Fruit fly (Drosophila melanogaster) whole organism, pupa: Measurements from ENCODE around the gene CG5023.

ENCODE experiments used
- CG10348 ChIP-seq: fragments of 200-800 bp; sonication (Bioruptor generic); IDR thresholded peaks from 2 replicates; pipeline ENCODE4 v1.3.6; 2022; ENCODE audit warnings: missing biosample characterization, missing genetic modification characterization
- CG12605 ChIP-seq: fragments of 200-800 bp; sonication (Bioruptor generic); IDR thresholded peaks from 2 replicates; pipeline ENCODE4 v1.3.6; 2022; ENCODE audit warnings: missing biosample characterization, missing genetic modification characterization
- CG13204 ChIP-seq: fragments of 200-800 bp; sonication (Bioruptor generic); optimal IDR thresholded peaks from 2 replicates; lab custom pipeline; 2018; ENCODE audit warnings: missing biosample characterization, mild to moderate bottlenecking, missing genetic modification characterization, moderate library complexity
- CG14655 ChIP-seq: fragments of 200-800 bp; sonication (Bioruptor generic); optimal IDR thresholded peaks from 3 replicates; lab custom pipeline; 2017; ENCODE audit warnings: mild to moderate bottlenecking, missing biosample characterization, missing genetic modification reagents, missing genetic modification characterization
- CG15710 ChIP-seq: fragments of 200-800 bp; sonication (Bioruptor generic); optimal IDR thresholded peaks from 2 replicates; lab custom pipeline; 2018; ENCODE audit warnings: missing biosample characterization, mild to moderate bottlenecking, missing genetic modification characterization, moderate library complexity
- CG17806 ChIP-seq: fragments of 200-800 bp; sonication (Bioruptor generic); optimal IDR thresholded peaks from 2 replicates; lab custom pipeline; 2018; ENCODE audit warnings: missing biosample characterization, mild to moderate bottlenecking, missing genetic modification characterization, moderate library complexity
- CG32121 ChIP-seq: fragments of 200-800 bp; sonication (Bioruptor generic); IDR thresholded peaks from 2 replicates; pipeline ENCODE4 v1.3.6; 2022; ENCODE audit warnings: missing biosample characterization, missing genetic modification characterization
- CG34367 ChIP-seq: fragments of 200-800 bp; sonication (Bioruptor generic); optimal IDR thresholded peaks from 2 replicates; lab custom pipeline; 2018; ENCODE audit warnings: missing biosample characterization, mild to moderate bottlenecking, missing genetic modification characterization
- CG4496 ChIP-seq: fragments of 200-800 bp; sonication (Bioruptor generic); IDR thresholded peaks from 3 replicates; pipeline ENCODE4 v1.3.6; 2022; ENCODE audit warnings: missing biosample characterization, missing genetic modification characterization
- CG8159 ChIP-seq: fragments of 200-800 bp; sonication (Bioruptor generic); optimal IDR thresholded peaks from 3 replicates; lab custom pipeline; 2018; ENCODE audit warnings: missing biosample characterization, mild to moderate bottlenecking, missing genetic modification characterization, moderate library complexity
- CG8301 ChIP-seq: fragments of 200-800 bp; sonication (Bioruptor generic); optimal IDR thresholded peaks from 2 replicates; lab custom pipeline; 2018; ENCODE audit warnings: missing biosample characterization, mild to moderate bottlenecking, missing genetic modification characterization
- CG9948 ChIP-seq: fragments of 200-800 bp; sonication (Bioruptor generic); optimal IDR thresholded peaks from 2 replicates; lab custom pipeline; 2018; ENCODE audit warnings: missing biosample characterization, mild to moderate bottlenecking, missing genetic modification characterization, moderate library complexity
- D1 ChIP-seq: fragments of 200-800 bp; sonication (Bioruptor generic); optimal IDR thresholded peaks from 2 replicates; lab custom pipeline; 2018; ENCODE audit warnings: missing biosample characterization, mild to moderate bottlenecking, missing genetic modification characterization, moderate library complexity
- EcR ChIP-seq: fragments of 200-800 bp; sonication (Bioruptor generic); optimal IDR thresholded peaks from 3 replicates; lab custom pipeline; 2019; ENCODE audit warnings: missing biosample characterization, missing genetic modification characterization, mild to moderate bottlenecking, moderate library complexity, missing genetic modification reagents
- Ets98B ChIP-seq: fragments of 200-800 bp; sonication (Bioruptor generic); IDR thresholded peaks from 2 replicates; pipeline ENCODE4 v1.3.6; 2022; ENCODE audit warnings: missing biosample characterization, missing genetic modification characterization
- Pif1A ChIP-seq: fragments of 200-800 bp; sonication (Bioruptor generic); optimal IDR thresholded peaks from 3 replicates; lab custom pipeline; 2016; ENCODE audit warnings: missing biosample characterization, missing genetic modification characterization
- Pif1B ChIP-seq: fragments of 200-800 bp; sonication (Bioruptor generic); optimal IDR thresholded peaks from 3 replicates; lab custom pipeline; 2016; ENCODE audit warnings: missing biosample characterization, missing genetic modification characterization
- Snoo ChIP-seq: fragments of 200-800 bp; sonication (Bioruptor generic); optimal IDR thresholded peaks from 3 replicates; lab custom pipeline; 2017; ENCODE audit warnings: missing biosample characterization, mild to moderate bottlenecking, missing genetic modification characterization, inconsistent platforms
- fd96Ca ChIP-seq: fragments of 200-800 bp; sonication (Bioruptor generic); IDR thresholded peaks from 3 replicates; pipeline ENCODE4 v1.3.6; 2022; ENCODE audit warnings: missing biosample characterization, missing genetic modification characterization
- gl ChIP-seq: fragments of 200-800 bp; sonication (Bioruptor generic); optimal IDR thresholded peaks from 2 replicates; lab custom pipeline; 2018; ENCODE audit warnings: missing biosample characterization, mild to moderate bottlenecking, missing genetic modification characterization
- rn ChIP-seq: fragments of 200-800 bp; sonication (Bioruptor generic); IDR thresholded peaks from 2 replicates; pipeline ENCODE4 v1.3.6; 2022; ENCODE audit warnings: missing biosample characterization, missing genetic modification characterization

The CG5023 gene

DNA sequence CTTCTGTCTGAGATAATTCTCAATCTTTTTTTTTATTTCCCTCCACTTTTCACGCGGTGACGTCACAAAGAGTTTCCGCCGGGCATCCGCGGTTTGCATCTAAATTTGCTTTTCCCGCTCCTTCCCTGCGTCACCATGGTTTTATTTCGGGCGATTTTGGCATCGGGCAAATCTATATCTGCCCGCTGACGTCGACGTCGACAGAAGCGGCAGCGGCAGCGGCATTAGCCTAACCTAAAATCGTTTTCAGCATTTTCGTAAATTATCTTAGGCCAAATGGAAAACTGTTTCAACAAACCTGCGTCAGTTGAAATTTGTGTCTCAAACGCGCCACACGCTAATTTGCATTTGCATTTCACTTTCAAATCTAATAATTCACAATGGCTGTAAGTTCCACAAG lies at the start of gene CG5023:
Gene CG5023 (plus strand): TSS at position 301 of the 400 bp plus-strand sequence.
- no peak for TF ChIP-seq CG13204 (GFP tag; lab: Kevin White, UChicago)
- TF ChIP-seq Ets98B (GFP tag; lab: Robert Waterston, UW) = no peak
- TF ChIP-seq D1 = no peak
- no peak for TF ChIP-seq CG9948 (tag; lab: Kevin White, UChicago)
- no peak for TF ChIP-seq rn (GFP tag; lab: Robert Waterston, UW)

DNA sequence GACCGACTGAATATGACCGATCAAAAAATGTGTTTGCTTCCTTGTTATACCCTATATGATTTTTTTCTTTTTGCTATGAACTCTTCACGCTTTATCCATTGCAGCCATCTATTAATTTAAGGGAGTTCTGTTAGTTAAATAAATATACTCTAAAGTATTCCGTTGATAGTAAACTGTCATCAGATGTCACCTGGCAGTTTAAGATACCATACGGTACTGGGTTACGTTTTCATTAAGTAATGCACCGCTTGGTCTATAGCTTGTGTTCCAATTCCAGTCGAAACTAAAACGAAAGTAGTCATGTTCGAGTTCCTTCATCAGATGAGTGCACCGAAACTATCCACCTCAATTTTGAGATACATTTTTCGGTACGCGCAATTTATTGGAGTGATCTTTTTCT lies 48.5 kb upstream of the CG5023 start, which contains the start of gene Gr92a:
Gene Gr92a (plus strand): TSS at position 301 of the 400 bp plus-strand sequence.
- TF ChIP-seq CG34367 (tag; lab: Kevin White, UChicago) (no peak), gl (no peak), CG32121 (GFP tag; lab: Robert Waterston, UW) (no peak), fd96Ca (GFP tag; lab: Robert Waterston, UW) (no peak), CG9948 (tag; lab: Kevin White, UChicago) (no peak), D1 (no peak), CG12605 (GFP tag; lab: Robert Waterston, UW) (no peak), Ets98B (GFP tag; lab: Robert Waterston, UW) (no peak), CG10348 (GFP tag; lab: Robert Waterston, UW) (no peak), rn (GFP tag; lab: Robert Waterston, UW) (no peak), EcR (GFP tag; lab: Kevin White, UChicago) (no peak)

DNA sequence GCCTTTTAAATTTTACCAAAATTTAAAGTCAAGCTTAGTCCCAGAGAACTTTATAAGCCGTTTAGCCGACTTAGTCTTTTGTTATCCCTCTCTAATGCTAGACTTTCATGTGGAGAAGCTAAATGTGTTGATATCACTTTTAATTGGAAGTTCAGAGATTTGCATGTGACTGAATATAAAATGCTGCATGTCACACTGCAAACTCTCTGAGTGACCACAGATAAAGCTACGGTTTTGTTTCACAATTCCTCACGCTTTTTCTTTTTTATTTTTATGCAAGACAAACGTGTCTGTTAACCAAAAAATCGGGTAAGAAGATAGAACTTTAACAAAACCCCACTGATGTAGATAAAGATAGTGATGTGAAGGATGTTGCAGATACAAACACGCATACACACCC lies 44.8 kb upstream of the CG5023 start:
- TF ChIP-seq CG8159 (tag; lab: Kevin White, UChicago) = no peak
- no peak for TF ChIP-seq CG14655 (GFP tag; lab: Kevin White, UChicago)
- no peak for TF ChIP-seq D1
- TF ChIP-seq Pif1B = no peak
- no peak for TF ChIP-seq Ets98B (GFP tag; lab: Robert Waterston, UW)
- no peak for TF ChIP-seq CG8301 (tag; lab: Kevin White, UChicago)
- TF ChIP-seq Snoo (tag; lab: Kevin White, UChicago) = no peak
- TF ChIP-seq CG10348 (GFP tag; lab: Robert Waterston, UW) = no peak
- TF ChIP-seq gl = no peak
- no peak for TF ChIP-seq CG13204 (GFP tag; lab: Kevin White, UChicago)
- TF ChIP-seq CG34367 (tag; lab: Kevin White, UChicago) = no peak
- TF ChIP-seq CG17806 (tag; lab: Kevin White, UChicago) = no peak
- TF ChIP-seq CG32121 (GFP tag; lab: Robert Waterston, UW) = no peak

DNA sequence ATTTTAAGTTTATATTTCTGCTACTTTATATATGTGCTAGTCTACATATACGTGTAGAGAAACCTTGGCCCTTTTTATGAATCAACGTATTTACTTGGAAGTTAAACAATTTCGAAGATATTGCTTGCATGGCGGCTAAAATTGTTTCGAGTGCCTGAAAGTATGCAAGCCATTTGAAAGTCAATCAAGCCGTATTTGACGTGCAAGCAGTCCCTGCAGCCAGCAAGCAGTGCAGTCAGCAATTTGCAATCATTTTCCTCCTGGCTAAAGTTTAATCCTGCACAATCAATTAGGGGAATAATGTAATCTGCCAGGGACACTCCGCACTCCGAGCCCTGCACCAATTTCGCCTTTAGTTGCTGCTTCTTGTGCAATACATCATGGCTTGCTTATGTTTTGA lies 14.6 kb upstream of the CG5023 start:
- TF ChIP-seq CG15710 (tag; lab: Kevin White, UChicago) (no peak), D1 (peak; percentile 6)

DNA sequence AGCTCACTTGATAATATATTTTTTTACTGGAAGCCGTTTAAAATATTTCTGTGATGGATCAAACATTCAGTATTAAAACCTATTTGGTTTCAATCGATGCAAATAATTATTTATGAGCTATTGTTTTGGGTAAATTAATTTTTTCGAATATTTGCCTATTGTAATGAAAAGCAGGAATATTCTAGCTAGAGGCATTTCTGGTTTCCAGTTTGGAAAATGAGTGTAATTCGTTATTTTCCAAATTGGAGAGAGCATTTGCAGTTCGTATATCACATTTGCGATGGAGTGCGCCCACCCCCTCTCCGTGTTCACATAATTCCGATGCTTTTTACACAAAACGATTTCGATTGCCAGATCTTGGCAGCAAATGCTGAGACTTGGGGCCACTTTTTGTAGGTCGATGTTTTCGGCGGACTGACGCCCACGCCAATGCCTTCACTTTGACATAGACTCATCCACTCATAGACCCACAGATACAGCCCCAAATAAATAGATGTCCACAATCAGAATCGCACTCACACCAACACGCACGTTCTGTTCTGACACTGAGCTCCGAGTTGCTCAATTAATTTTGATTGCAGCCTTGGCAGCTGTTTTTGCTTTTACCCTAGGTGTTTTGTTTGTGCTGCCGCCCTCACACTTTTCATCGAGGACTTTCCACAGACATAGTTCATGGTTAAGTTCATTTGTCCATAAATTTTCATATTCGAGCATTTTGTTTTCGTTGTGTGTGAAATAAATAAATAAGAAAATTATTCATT lies 1.4 kb upstream of the CG5023 start:
- TF ChIP-seq Pif1B (no peak), CG14655 (GFP tag; lab: Kevin White, UChicago) (no peak), fd96Ca (GFP tag; lab: Robert Waterston, UW) (no peak), CG10348 (GFP tag; lab: Robert Waterston, UW) (no peak), CG4496 (GFP tag; lab: Robert Waterston, UW) (no peak), Pif1A (no peak), CG8159 (tag; lab: Kevin White, UChicago) (no peak), CG15710 (tag; lab: Kevin White, UChicago) (no peak), Snoo (tag; lab: Kevin White, UChicago) (no peak), CG32121 (GFP tag; lab: Robert Waterston, UW) (no peak)

DNA sequence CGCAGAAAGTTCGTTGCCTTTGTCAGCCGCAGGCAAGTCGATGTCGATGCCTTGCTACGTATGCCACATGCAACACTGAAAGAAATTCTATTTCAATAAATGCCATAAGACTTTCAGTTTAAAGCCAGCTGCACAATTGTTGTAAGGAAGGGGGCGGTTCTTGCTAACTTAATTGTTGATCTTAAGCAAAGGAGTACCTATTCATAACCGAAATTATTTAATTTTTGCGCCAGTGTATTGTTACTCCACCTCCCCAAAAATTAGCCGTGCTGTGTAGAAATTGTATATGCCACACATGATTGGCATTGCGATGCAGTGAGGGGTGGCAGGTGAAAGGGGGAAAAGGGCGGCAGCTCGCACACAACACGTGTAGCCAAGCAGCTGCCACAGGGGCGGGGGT lies 15.8 kb downstream of the CG5023 start:
- no peak for TF ChIP-seq Snoo (tag; lab: Kevin White, UChicago)
- no peak for TF ChIP-seq Pif1B
- TF ChIP-seq gl = no peak
- TF ChIP-seq CG14655 (GFP tag; lab: Kevin White, UChicago) = no peak
- no peak for TF ChIP-seq Pif1A
- TF ChIP-seq Ets98B (GFP tag; lab: Robert Waterston, UW) = peak; percentile 26; the same call in 1 of the 2 replicates
- TF ChIP-seq CG4496 (GFP tag; lab: Robert Waterston, UW) = 0 out of 3 replicates have a peak, but pooled peaks have one; percentile 40
- no peak for TF ChIP-seq CG8301 (tag; lab: Kevin White, UChicago)
- no peak for TF ChIP-seq D1
- TF ChIP-seq CG8159 (tag; lab: Kevin White, UChicago) = peak; percentile 21
- TF ChIP-seq CG17806 (tag; lab: Kevin White, UChicago) = no peak
- no peak for TF ChIP-seq fd96Ca (GFP tag; lab: Robert Waterston, UW)
- no peak for TF ChIP-seq CG12605 (GFP tag; lab: Robert Waterston, UW)
- TF ChIP-seq, all 21 proteins: peak for 3
